Worm (Caenorhabditis elegans): Measurements from ENCODE around the gene M03F8.1.

DNA sequence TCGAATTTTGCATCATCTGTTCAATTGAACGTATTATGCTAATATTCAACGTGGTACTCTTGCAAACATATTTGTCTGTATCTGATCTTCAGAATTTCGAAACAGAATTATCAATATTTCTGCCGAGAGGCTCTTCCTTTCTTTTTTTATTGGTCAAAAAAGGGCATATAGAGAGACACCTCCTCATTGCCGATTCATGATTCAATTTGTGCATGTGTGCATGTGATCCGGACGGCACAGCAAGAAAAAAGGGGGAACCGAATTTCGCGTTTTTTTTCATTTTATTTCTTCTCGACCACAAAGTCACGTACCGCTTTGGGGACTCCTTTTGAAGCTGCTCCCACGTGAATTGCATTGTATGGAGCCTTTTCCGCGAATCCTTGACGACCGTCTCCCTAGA is 10.3 kb downstream of the M03F8.1 start, which contains the start of gene mcp-1:
- no peak for TF ChIP-seq elt-3 (tag; optimal IDR thresholded peaks at IDR 0.05)
- no peak for TF ChIP-seq nhr-28 (tag; optimal IDR thresholded peaks at IDR 0.05)
- no peak for TF ChIP-seq lsy-12 (tag; optimal IDR thresholded peaks at IDR 0.05)
- TF ChIP-seq zag-1 (tag; optimal IDR thresholded peaks at IDR 0.05) = no peak

Data from whole organism, L3 larva.